Worm (Caenorhabditis elegans): ENCODE results near the gene heh-1.
A peak's percentile ranks its signal among the peaks of the same experiment; 100 is the strongest.

The heh-1 gene

DNA sequence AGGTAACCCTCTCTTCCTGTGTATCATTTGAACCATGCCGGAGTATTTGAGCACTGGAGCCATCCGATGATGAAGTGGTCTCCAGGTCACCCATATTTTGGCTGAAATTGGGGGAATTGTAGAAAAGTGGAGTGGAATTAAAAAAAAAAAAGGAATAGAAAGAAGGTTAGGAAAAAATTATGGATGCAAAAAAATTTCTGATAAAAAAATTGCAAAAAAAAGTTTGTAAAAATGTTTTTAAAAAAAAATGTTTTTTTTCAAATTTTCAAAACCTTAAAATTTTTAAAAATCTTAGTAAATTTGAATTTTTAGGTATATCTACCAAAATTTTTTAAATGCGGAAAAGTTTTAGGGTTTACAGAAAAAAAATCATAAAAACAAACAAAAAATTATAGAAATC is 19.7 kb upstream of the heh-1 start, which contains the start of gene frm-8:
frm-8 (minus strand) TSS at position 101 of the 400 bp plus-strand sequence.
- TF ChIP-seq hlh-6 (tag; optimal IDR thresholded peaks at IDR 0.05) = no peak
- TF ChIP-seq ceh-34 (tag; optimal IDR thresholded peaks at IDR 0.05) = no peak

DNA sequence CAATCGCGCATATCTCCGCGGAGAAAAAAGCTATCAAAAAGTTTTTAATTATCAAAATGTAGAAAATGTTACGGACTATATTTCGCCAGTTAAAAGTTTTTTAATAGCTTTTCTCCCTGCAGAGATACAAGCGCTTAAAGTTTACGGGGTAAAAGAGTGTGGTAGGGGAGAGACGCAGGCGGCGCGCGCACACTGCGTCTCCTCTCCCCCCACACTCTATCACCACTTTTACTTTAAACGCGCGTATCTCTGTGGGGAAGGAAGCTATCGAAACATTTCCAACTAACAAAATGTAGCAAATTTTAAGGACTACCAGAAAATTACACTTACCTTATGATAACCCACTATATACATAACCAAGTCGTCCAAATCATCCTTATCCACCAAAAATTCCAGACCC is 4.3 kb upstream of the heh-1 start:
- no peak for TF ChIP-seq ceh-19 (GFP tag; optimal IDR thresholded peaks at IDR 0.05)
- no peak for TF ChIP-seq ceh-31 (tag; optimal IDR thresholded peaks at IDR 0.05)
- TF ChIP-seq hlh-15 (tag; optimal IDR thresholded peaks at IDR 0.05) = no peak
- TF ChIP-seq fkh-10 (GFP tag; optimal IDR thresholded peaks at IDR 0.05) = no peak
- no peak for TF ChIP-seq gmeb-2 (tag; optimal IDR thresholded peaks at IDR 0.05)
- TF ChIP-seq zip-5 (tag; optimal IDR thresholded peaks at IDR 0.05) = no peak

DNA sequence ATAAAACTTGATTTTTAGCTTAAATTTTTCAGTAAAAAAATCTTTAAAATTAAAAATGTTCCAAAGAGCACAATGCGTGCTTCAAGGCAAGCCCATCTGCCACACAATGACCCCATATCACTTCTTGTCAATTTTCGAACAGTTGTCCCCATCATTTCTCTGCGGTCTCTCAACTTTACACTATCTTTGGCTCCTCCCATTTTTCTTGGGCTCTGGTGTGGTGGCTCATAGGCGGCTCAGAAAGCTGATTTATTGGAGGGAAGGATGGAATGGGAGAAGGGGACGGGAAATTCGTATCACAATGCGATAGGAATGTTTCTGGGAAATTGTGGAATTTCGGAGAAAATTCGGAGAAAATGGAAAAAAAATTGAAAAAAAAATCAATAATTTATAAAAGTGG is 1.2 kb upstream of the heh-1 start:
- peak; percentile 78 for TF ChIP-seq rnt-1 (tag; optimal IDR thresholded peaks at IDR 0.05)
- no peak for TF ChIP-seq madf-2 (tag; optimal IDR thresholded peaks at IDR 0.05)
- no peak for TF ChIP-seq T23F11.4 (GFP tag; optimal IDR thresholded peaks at IDR 0.05)
- TF ChIP-seq elt-2 (tag; optimal IDR thresholded peaks at IDR 0.05) = no peak
- TF ChIP-seq pha-2 (tag; optimal IDR thresholded peaks at IDR 0.05) = no peak
- peak; percentile 4 for TF ChIP-seq ceh-48 (tag; optimal IDR thresholded peaks at IDR 0.05)
- TF ChIP-seq unc-55 (GFP tag; optimal IDR thresholded peaks at IDR 0.05) = peak; percentile 75
- TF ChIP-seq hlh-30 (tag; optimal IDR thresholded peaks at IDR 0.05; ENCODE audit: insufficient read depth) = no peak
- no peak for TF ChIP-seq tbx-2 (tag; optimal IDR thresholded peaks at IDR 0.05)

DNA sequence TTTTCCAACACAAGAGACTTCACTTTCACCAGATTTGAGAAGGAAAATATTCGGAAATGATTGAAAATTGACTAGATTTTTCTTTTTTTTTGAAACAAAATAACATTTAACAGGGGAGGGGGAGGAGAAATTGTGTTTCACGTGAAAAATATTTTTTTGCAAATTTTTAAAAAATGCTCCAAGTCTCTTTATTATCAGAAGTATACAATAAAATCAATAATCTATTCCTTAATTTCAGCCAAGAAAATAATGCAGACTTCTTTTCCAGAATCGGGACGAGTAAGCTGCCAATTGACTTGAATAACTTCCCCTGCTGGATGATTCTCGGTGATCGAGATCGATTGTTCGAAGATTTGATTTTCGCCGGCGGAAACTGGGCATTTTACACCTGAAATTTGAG is 1.0 kb downstream of the heh-1 start, which contains the start of gene R148.7:
R148.7 (minus strand) TSS at position 101 of the 400 bp plus-strand sequence.
- TF ChIP-seq pros-1 (tag; optimal IDR thresholded peaks at IDR 0.05) (no peak), ceh-48 (tag; optimal IDR thresholded peaks at IDR 0.05) (no peak), C38D4.7 (GFP tag; optimal IDR thresholded peaks at IDR 0.05) (no peak), ceh-34 (tag; optimal IDR thresholded peaks at IDR 0.05) (no peak), ttx-3 (tag; optimal IDR thresholded peaks at IDR 0.05) (no peak), hlh-8 (tag; optimal IDR thresholded peaks at IDR 0.05) (no peak), hlh-15 (tag; optimal IDR thresholded peaks at IDR 0.05) (no peak), pha-4 (tag; optimal IDR thresholded peaks at IDR 0.05) (no peak), mec-3 (tag; optimal IDR thresholded peaks at IDR 0.05; ENCODE audit: borderline replicate concordance) (no peak), ceh-14 (tag; optimal IDR thresholded peaks at IDR 0.05) (no peak), ceh-2 (tag; optimal IDR thresholded peaks at IDR 0.05) (no peak), odd-2 (tag; optimal IDR thresholded peaks at IDR 0.05) (no peak), Y22D7AL.16 (tag; optimal IDR thresholded peaks at IDR 0.05) (no peak), ceh-30 (tag; optimal IDR thresholded peaks at IDR 0.05) (no peak)

DNA sequence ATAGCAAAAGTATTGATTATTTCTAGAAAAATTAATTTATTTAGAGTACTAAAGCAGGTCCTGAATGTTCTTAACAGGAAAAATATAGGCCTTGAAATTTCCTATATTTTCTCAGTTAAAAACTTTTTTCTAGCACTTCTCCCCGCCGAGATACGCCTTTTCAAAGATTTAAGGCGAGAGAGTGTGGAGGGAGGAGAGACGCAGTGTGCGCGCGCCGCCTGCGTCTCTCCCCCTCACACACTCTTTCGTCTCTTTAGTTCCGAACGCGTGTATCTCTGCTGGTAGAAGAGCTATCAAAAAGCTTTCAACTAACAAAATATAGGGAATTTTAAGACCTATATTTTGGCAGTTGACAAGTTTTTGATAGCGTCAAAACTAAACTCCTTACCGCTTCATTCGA is 1.4 kb downstream of the heh-1 start:
- TF ChIP-seq ceh-30 (tag; optimal IDR thresholded peaks at IDR 0.05) (no peak), ceh-34 (tag; optimal IDR thresholded peaks at IDR 0.05) (no peak), nfya-1 (tag; optimal IDR thresholded peaks at IDR 0.05) (no peak), ahr-1 (tag; optimal IDR thresholded peaks at IDR 0.05) (no peak), tbx-2 (tag; optimal IDR thresholded peaks at IDR 0.05) (no peak), pha-2 (tag; optimal IDR thresholded peaks at IDR 0.05) (no peak), ttx-3 (tag; optimal IDR thresholded peaks at IDR 0.05) (no peak)

DNA sequence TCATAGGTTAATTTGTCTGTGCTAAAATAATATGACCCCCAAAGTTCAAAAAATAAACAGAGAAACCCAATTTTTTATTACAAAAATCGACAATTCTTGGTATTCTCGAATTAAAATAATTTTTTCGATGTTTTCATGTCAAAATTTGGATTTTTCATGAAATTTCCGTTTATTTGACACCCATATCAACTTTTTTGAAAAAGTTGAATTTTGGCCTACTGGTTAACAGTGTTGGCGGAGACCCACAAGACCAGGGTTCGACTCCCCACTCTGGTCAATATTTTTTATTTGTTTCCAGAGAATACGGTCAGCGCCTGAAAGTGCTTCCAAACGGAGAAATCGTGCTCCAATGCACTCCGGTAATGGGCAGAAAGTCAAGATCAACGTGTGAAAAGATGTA is 7.6 kb downstream of the heh-1 start:
- TF ChIP-seq hlh-30 (tag; optimal IDR thresholded peaks at IDR 0.05; ENCODE audit: insufficient read depth) (no peak), lim-6 (tag; optimal IDR thresholded peaks at IDR 0.05) (no peak), sox-4 (tag; optimal IDR thresholded peaks at IDR 0.05) (no peak), eyg-1 (tag; optimal IDR thresholded peaks at IDR 0.05) (no peak), hlh-8 (tag; optimal IDR thresholded peaks at IDR 0.05) (no peak), F13H6.1 (tag; optimal IDR thresholded peaks at IDR 0.05) (no peak), ama-1 (optimal IDR thresholded peaks at IDR 0.05) (no peak), ceh-9 (tag; optimal IDR thresholded peaks at IDR 0.05) (no peak), fax-1 (tag; optimal IDR thresholded peaks at IDR 0.05) (no peak), dve-1 (tag; optimal IDR thresholded peaks at IDR 0.05) (no peak), nhr-232 (tag; optimal IDR thresholded peaks at IDR 0.05) (no peak), zip-5 (tag; optimal IDR thresholded peaks at IDR 0.05) (no peak), pat-9 (tag; optimal IDR thresholded peaks at IDR 0.05) (no peak), hlh-13 (GFP tag; optimal IDR thresholded peaks at IDR 0.05) (no peak)

Data from whole organism, late embryonic.